Comparison of ENCODE assay signal across 1 fruit fly cellular context in the genomic region with DNA sequence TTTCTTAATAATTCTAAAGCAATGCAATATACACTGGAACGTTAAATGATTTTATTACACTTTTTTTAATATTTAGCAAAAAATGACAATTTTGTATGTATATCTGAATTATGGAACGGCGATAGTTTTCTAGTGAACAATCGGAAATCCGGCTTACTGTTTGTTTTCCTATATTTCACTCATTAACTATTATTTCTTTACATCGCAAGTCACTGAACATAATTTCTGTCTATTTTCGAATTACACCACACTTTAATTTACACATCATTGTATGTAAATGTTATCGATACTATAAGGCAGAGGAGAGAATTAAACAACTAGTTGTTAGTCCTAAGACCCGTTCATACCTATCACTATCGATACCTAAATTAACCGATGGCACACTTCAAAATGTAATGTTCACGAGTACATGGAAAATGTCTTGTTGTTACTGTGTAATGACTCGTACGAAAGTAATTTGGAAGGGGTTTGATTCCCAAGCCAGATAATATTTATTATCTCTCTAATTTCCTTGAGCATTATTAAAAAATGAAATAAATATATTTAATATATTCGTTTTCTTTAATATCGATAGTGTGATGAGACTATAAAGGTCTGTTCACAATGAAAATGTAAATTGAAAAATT.
TF ChIP-seq lines count a peak whose summit lies in the region.

A gene (minus strand): TSS at position 296 of the 626 bp plus-strand sequence.

TF ChIP-seq in whole organism, embryonic, 481 proteins besides CTCF, POLR2A, EP300 and RAD21 (continued from another document and continues in another):
- TF ChIP-seq lov (optimal IDR thresholded peaks at IDR 0.05; lab: Kevin White, UChicago) (no peak), lov (GFP tag; IDR thresholded peaks at IDR 0.05; lab: Robert Waterston, UW) (peak; percentile 86; the same call in 1 of the 3 replicates), CG13775 (GFP tag; optimal IDR thresholded peaks at IDR 0.05; lab: Kevin White, UChicago) (peak; percentile 86), Sox102F (GFP tag; optimal IDR thresholded peaks at IDR 0.05; lab: Kevin White, UChicago) (peak; percentile 91), Hey (tag; optimal IDR thresholded peaks at IDR 0.05; lab: Kevin White, UChicago) (no peak), CG14050 (GFP tag; IDR thresholded peaks at IDR 0.05; lab: Robert Waterston, UW) (peak; percentile 88), CG34422 (GFP tag; IDR thresholded peaks at IDR 0.05; lab: Robert Waterston, UW) (peak; percentile 97), CG12659 (GFP tag; optimal IDR thresholded peaks at IDR 0.05; lab: Kevin White, UChicago) (peak; percentile 87), Hr51 (GFP tag; optimal IDR thresholded peaks at IDR 0.05; lab: Kevin White, UChicago) (peak; percentile 18 to 84), jumu (GFP tag; optimal IDR thresholded peaks at IDR 0.05; lab: Kevin White, UChicago) (peak; percentile 16), Hr78 (GFP tag; optimal IDR thresholded peaks at IDR 0.05; lab: Kevin White, UChicago) (no peak), HLH4C (GFP tag; IDR thresholded peaks at IDR 0.05; lab: Robert Waterston, UW; ENCODE audit: partially characterized antibody) (no peak; the same call in 2 of the 3 replicates), chinmo (GFP tag; IDR thresholded peaks at IDR 0.05; lab: Robert Waterston, UW; ENCODE audit: partially characterized antibody) (no peak), CG15696 (tag; optimal IDR thresholded peaks at IDR 0.05; lab: Kevin White, UChicago) (peak; percentile 86), Gsc (GFP tag; IDR thresholded peaks at IDR 0.05; lab: Robert Waterston, UW) (no peak), Ptx1 (GFP tag; IDR thresholded peaks at IDR 0.05; lab: Robert Waterston, UW) (peak; percentile 97), az2 (GFP tag; optimal IDR thresholded peaks at IDR 0.05; lab: Kevin White, UChicago) (peak; percentile 89), Stat92E (GFP tag; optimal IDR thresholded peaks at IDR 0.05; lab: Kevin White, UChicago) (peak in 1 of 3 experiments; percentile 30), CG17829 (tag; optimal IDR thresholded peaks at IDR 0.05; lab: Kevin White, UChicago) (peak; percentile 87), CG8089 (GFP tag; optimal IDR thresholded peaks at IDR 0.05; lab: Kevin White, UChicago) (peak; percentile 70), Doc2 (GFP tag; IDR thresholded peaks at IDR 0.05; lab: Robert Waterston, UW) (no peak), ftz-f1 (GFP tag; optimal IDR thresholded peaks at IDR 0.05; lab: Kevin White, UChicago) (no peak), CG8359 (GFP tag; optimal IDR thresholded peaks at IDR 0.05; lab: Kevin White, UChicago; ENCODE audit: borderline replicate concordance) (no peak), wor (GFP tag; IDR thresholded peaks at IDR 0.05; lab: Robert Waterston, UW) (peak; percentile 86), CG10209 (GFP tag; optimal IDR thresholded peaks at IDR 0.05; lab: Kevin White, UChicago) (peak; percentile 88), Xrp1 (GFP tag; IDR thresholded peaks at IDR 0.05; lab: Robert Waterston, UW) (peak; percentile 89), grau (tag; optimal IDR thresholded peaks at IDR 0.05; lab: Kevin White, UChicago) (peak; percentile 89), CG18619 (GFP tag; optimal IDR thresholded peaks at IDR 0.05; lab: Kevin White, UChicago) (peak; percentile 71), gt (GFP tag; IDR thresholded peaks at IDR 0.05; lab: Robert Waterston, UW) (peak; percentile 87), CG11504 (tag; optimal IDR thresholded peaks at IDR 0.05; lab: Kevin White, UChicago) (peak; percentile 89), sens (GFP tag; lab: Kevin White, UChicago) (peak; percentile 88), hbn (GFP tag; IDR thresholded peaks at IDR 0.05; lab: Robert Waterston, UW; ENCODE audit: partially characterized antibody) (peak; percentile 60), CG10565 (GFP tag; optimal IDR thresholded peaks at IDR 0.05; lab: Kevin White, UChicago) (no peak), tx (GFP tag; optimal IDR thresholded peaks at IDR 0.05; lab: Kevin White, UChicago) (peak; percentile 44), lilli (GFP tag; optimal IDR thresholded peaks at IDR 0.05; lab: Kevin White, UChicago) (peak; percentile 72), B-H1 (GFP tag; IDR thresholded peaks at IDR 0.05; lab: Robert Waterston, UW) (peak; percentile 94), al (GFP tag; IDR thresholded peaks at IDR 0.05; lab: Robert Waterston, UW) (peak; percentile 95), CG4328 (GFP tag; optimal IDR thresholded peaks at IDR 0.05; lab: Kevin White, UChicago) (no peak), CG11723 (GFP tag; optimal IDR thresholded peaks at IDR 0.05; lab: Kevin White, UChicago) (peak; percentile 96), btn (GFP tag; optimal IDR thresholded peaks at IDR 0.05; lab: Kevin White, UChicago) (no peak), eyg (GFP tag; optimal IDR thresholded peaks at IDR 0.05; lab: Kevin White, UChicago) (no peak), zen2 (GFP tag; IDR thresholded peaks at IDR 0.05; lab: Robert Waterston, UW; ENCODE audit: partially characterized antibody) (no peak), Awh (GFP tag; IDR thresholded peaks at IDR 0.05; lab: Robert Waterston, UW) (peak; percentile 94), Dbx (GFP tag; IDR thresholded peaks at IDR 0.05; lab: Robert Waterston, UW) (peak; percentile 95), CG9932 (GFP tag; IDR thresholded peaks at IDR 0.05; lab: Robert Waterston, UW) (peak; percentile 96), CG14860 (GFP tag; IDR thresholded peaks at IDR 0.05; lab: Robert Waterston, UW; ENCODE audit: partially characterized antibody) (peak; percentile 58), CG3065 (GFP tag; optimal IDR thresholded peaks at IDR 0.05; lab: Kevin White, UChicago) (peak; percentile 71), CG7987 (GFP tag; optimal IDR thresholded peaks at IDR 0.05; lab: Kevin White, UChicago) (peak; percentile 30), dmrt11E (tag; optimal IDR thresholded peaks at IDR 0.05; lab: Kevin White, UChicago) (peak; percentile 93), H15 (GFP tag; IDR thresholded peaks at IDR 0.05; lab: Robert Waterston, UW) (peak; percentile 94), CG16813 (GFP tag; IDR thresholded peaks at IDR 0.05; lab: Robert Waterston, UW; ENCODE audit: partially characterized antibody) (peak; percentile 84), CG31441 (GFP tag; IDR thresholded peaks at IDR 0.05; lab: Robert Waterston, UW) (peak; percentile 85), nau (GFP tag; optimal IDR thresholded peaks at IDR 0.05; lab: Kevin White, UChicago) (no peak), Lhr (GFP tag; optimal IDR thresholded peaks at IDR 0.05; lab: Kevin White, UChicago) (peak; percentile 84), nmo (GFP tag; optimal IDR thresholded peaks at IDR 0.05; lab: Kevin White, UChicago) (peak; percentile 97), tna (GFP tag; IDR thresholded peaks at IDR 0.05; lab: Robert Waterston, UW; ENCODE audit: partially characterized antibody) (peak; percentile 30; the same call in 1 of the 2 replicates), Elba2 (GFP tag; optimal IDR thresholded peaks at IDR 0.05; lab: Kevin White, UChicago) (peak; percentile 67), CG15479 (GFP tag; optimal IDR thresholded peaks at IDR 0.05; lab: Kevin White, UChicago) (peak; percentile 0), Doc3 (GFP tag; IDR thresholded peaks at IDR 0.05; lab: Robert Waterston, UW; ENCODE audit: partially characterized antibody) (peak; percentile 55), Scr (GFP tag; IDR thresholded peaks at IDR 0.05; lab: Robert Waterston, UW; ENCODE audit: partially characterized antibody) (peak; percentile 73), klu (GFP tag; IDR thresholded peaks at IDR 0.05; lab: Robert Waterston, UW) (peak; percentile 91), tll (GFP tag; optimal IDR thresholded peaks at IDR 0.05; lab: Kevin White, UChicago) (no peak), ara (GFP tag; IDR thresholded peaks at IDR 0.05; lab: Robert Waterston, UW) (no peak), CG8388 (GFP tag; optimal IDR thresholded peaks at IDR 0.05; lab: Kevin White, UChicago) (peak; percentile 79), CG5180 (GFP tag; optimal IDR thresholded peaks at IDR 0.05; lab: Kevin White, UChicago) (no peak), hkb (optimal IDR thresholded peaks at IDR 0.05; lab: Kevin White, UChicago) (no peak), hkb (GFP tag; IDR thresholded peaks at IDR 0.05; lab: Robert Waterston, UW) (peak; percentile 81), danr (GFP tag; IDR thresholded peaks at IDR 0.05; lab: Robert Waterston, UW) (peak; percentile 92), org-1 (GFP tag; optimal IDR thresholded peaks at IDR 0.05; lab: Kevin White, UChicago) (no peak), HLH3B (GFP tag; IDR thresholded peaks at IDR 0.05; lab: Robert Waterston, UW) (peak; percentile 94), gfzf (GFP tag; optimal IDR thresholded peaks at IDR 0.05; lab: Kevin White, UChicago) (peak; percentile 18), CG43689 (GFP tag; IDR thresholded peaks at IDR 0.05; lab: Robert Waterston, UW) (no peak), CG13296 (GFP tag; optimal IDR thresholded peaks at IDR 0.05; lab: Kevin White, UChicago) (peak; percentile 64), cg (GFP tag; optimal IDR thresholded peaks at IDR 0.05; lab: Kevin White, UChicago) (no peak), Oaz (GFP tag; IDR thresholded peaks at IDR 0.05; lab: Robert Waterston, UW) (peak; percentile 73), CG3407 (GFP tag; optimal IDR thresholded peaks at IDR 0.05; lab: Kevin White, UChicago) (peak; percentile 59), crp (GFP tag; optimal IDR thresholded peaks at IDR 0.05; lab: Kevin White, UChicago) (peak in 1 of 2 experiments; percentile 51), CG31388 (GFP tag; optimal IDR thresholded peaks at IDR 0.05; lab: Kevin White, UChicago) (peak; percentile 70), CG2712 (tag; optimal IDR thresholded peaks at IDR 0.05; lab: Kevin White, UChicago) (peak; percentile 90), CG15073 (GFP tag; optimal IDR thresholded peaks at IDR 0.05; lab: Kevin White, UChicago) (peak; percentile 20), Dref (GFP tag; IDR thresholded peaks at IDR 0.05; lab: Robert Waterston, UW) (peak; percentile 81), CG11093 (GFP tag; IDR thresholded peaks at IDR 0.05; lab: Robert Waterston, UW) (peak; percentile 95), Neu2 (GFP tag; optimal IDR thresholded peaks at IDR 0.05; lab: Kevin White, UChicago; ENCODE audit: borderline replicate concordance) (no peak), CG10959 (GFP tag; IDR thresholded peaks at IDR 0.05; lab: Robert Waterston, UW) (no peak; the same call in 1 of the 2 replicates), MESR4 (GFP tag; optimal IDR thresholded peaks at IDR 0.05; lab: Kevin White, UChicago) (peak; percentile 54), twi (tag; optimal IDR thresholded peaks at IDR 0.05; lab: Kevin White, UChicago) (peak; percentile 85), CG9817 (tag; optimal IDR thresholded peaks at IDR 0.05; lab: Kevin White, UChicago) (peak; percentile 96), ac (GFP tag; optimal IDR thresholded peaks at IDR 0.05; lab: Kevin White, UChicago) (peak; percentile 18), chm (GFP tag; IDR thresholded peaks at IDR 0.05; lab: Robert Waterston, UW) (peak; percentile 92), slp2 (GFP tag; optimal IDR thresholded peaks at IDR 0.05; lab: Kevin White, UChicago) (peak; percentile 49), crc (GFP tag; optimal IDR thresholded peaks at IDR 0.05; lab: Kevin White, UChicago) (peak; percentile 18), amos (GFP tag; IDR thresholded peaks at IDR 0.05; lab: Robert Waterston, UW; ENCODE audit: partially characterized antibody) (peak; percentile 76), CG4360 (GFP tag; IDR thresholded peaks at IDR 0.05; lab: Robert Waterston, UW) (peak; percentile 69), salm (tag; optimal IDR thresholded peaks at IDR 0.05; lab: Kevin White, UChicago) (peak; percentile 54), knrl (GFP tag; IDR thresholded peaks at IDR 0.05; lab: Robert Waterston, UW; ENCODE audit: partially characterized antibody) (peak; percentile 84), tin (GFP tag; optimal IDR thresholded peaks at IDR 0.05; lab: Kevin White, UChicago) (peak; percentile 84), Opbp (GFP tag; IDR thresholded peaks at IDR 0.05; lab: Robert Waterston, UW; ENCODE audit: partially characterized antibody) (peak; percentile 58; the same call in 2 of the 3 replicates), Med (GFP tag; lab: Kevin White, UChicago) (peak; percentile 90), sc (optimal IDR thresholded peaks at IDR 0.05; lab: Kevin White, UChicago) (no peak), sc (GFP tag; optimal IDR thresholded peaks at IDR 0.05; lab: Kevin White, UChicago) (peak; percentile 63), gro (GFP tag; optimal IDR thresholded peaks at IDR 0.05; lab: Kevin White, UChicago) (peak; percentile 53), CG8944 (GFP tag; optimal IDR thresholded peaks at IDR 0.05; lab: Kevin White, UChicago) (peak; percentile 55), CG12104 (GFP tag; optimal IDR thresholded peaks at IDR 0.05; lab: Kevin White, UChicago) (peak; percentile 46), sisA (GFP tag; IDR thresholded peaks at IDR 0.05; lab: Robert Waterston, UW) (peak; percentile 94), ro (GFP tag; IDR thresholded peaks at IDR 0.05; lab: Robert Waterston, UW) (no peak; the same call in 1 of the 2 replicates), CG7357 (GFP tag; IDR thresholded peaks at IDR 0.05; lab: Robert Waterston, UW) (peak; percentile 99), p53 (GFP tag; optimal IDR thresholded peaks at IDR 0.05; lab: Kevin White, UChicago) (peak; percentile 30), grn (GFP tag; optimal IDR thresholded peaks at IDR 0.05; lab: Kevin White, UChicago) (no peak), pb (GFP tag; optimal IDR thresholded peaks at IDR 0.05; lab: Kevin White, UChicago) (no peak), eve (GFP tag; optimal IDR thresholded peaks at IDR 0.05; lab: Kevin White, UChicago) (no peak), CG30403 (GFP tag; optimal IDR thresholded peaks at IDR 0.05; lab: Kevin White, UChicago) (peak; percentile 89), BEAF-32 (GFP tag; optimal IDR thresholded peaks at IDR 0.05; lab: Kevin White, UChicago) (peak; percentile 82), Blimp-1 (GFP tag; optimal IDR thresholded peaks at IDR 0.05; lab: Kevin White, UChicago) (no peak), jing (GFP tag; optimal IDR thresholded peaks at IDR 0.05; lab: Kevin White, UChicago) (peak; percentile 74), NfI (GFP tag; optimal IDR thresholded peaks at IDR 0.05; lab: Kevin White, UChicago) (peak; percentile 89), ems (GFP tag; optimal IDR thresholded peaks at IDR 0.05; lab: Kevin White, UChicago) (peak; percentile 53), ken (GFP tag; IDR thresholded peaks at IDR 0.05; lab: Robert Waterston, UW) (peak; percentile 95; the same call in 2 of the 3 replicates), CG9437 (GFP tag; optimal IDR thresholded peaks at IDR 0.05; lab: Kevin White, UChicago) (peak; percentile 80), Kr (GFP tag; optimal IDR thresholded peaks at IDR 0.05; lab: Kevin White, UChicago) (no peak), CG12155 (GFP tag; optimal IDR thresholded peaks at IDR 0.05; lab: Kevin White, UChicago) (peak; percentile 82), ATbp (GFP tag; optimal IDR thresholded peaks at IDR 0.05; lab: Kevin White, UChicago) (peak; percentile 71), Hsf (GFP tag; optimal IDR thresholded peaks at IDR 0.05; lab: Kevin White, UChicago) (peak; percentile 69)
